Fruit fly (Drosophila melanogaster) Kc167 (cell line): Measurements from ENCODE around the gene ScsbetaG.

ENCODE experiments used
- h ChIP-seq: fragments of >200 bp; optimal IDR thresholded peaks from 3 replicates; lab custom pipeline; 2018; ENCODE audit warnings: missing external identifiers
- ttk ChIP-seq: sonication (Bioruptor generic); optimal IDR thresholded peaks from 2 replicates; lab custom pipeline; 2017; ENCODE audit warnings: missing external identifiers

DNA sequence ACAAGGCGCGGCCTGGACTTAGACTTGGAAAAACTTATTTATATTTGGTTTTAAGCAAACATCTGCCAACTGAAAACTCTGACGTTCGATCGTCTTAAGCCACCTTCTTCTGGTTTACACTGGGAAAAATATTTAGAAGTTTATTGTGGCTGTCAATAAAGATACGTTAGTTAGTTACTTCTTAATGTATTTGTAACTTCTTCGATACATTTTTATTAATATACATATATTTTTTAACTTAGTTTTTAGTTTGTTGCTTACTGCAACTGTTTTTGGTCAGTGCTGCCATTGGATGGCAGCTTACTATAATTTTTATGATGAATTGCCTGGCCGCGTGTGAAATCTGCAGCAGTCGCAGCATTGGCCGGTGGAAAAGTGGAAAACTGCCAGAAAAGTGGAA is 46.0 kb upstream of the ScsbetaG start:
- TF ChIP-seq h (lab: Kevin White, UChicago) (no peak), ttk (lab: Kevin White, UChicago) (no peak)
